Fruit fly (Drosophila melanogaster) whole organism, embryonic: Measurements from ENCODE around the gene CG14258.
A peak's percentile ranks its signal among the peaks of the same experiment; 100 is the strongest.

Experiments used
- ATbp ChIP-seq: fragments of 200-800 bp; sonication (Bioruptor generic); optimal IDR thresholded peaks from 2 replicates; lab custom pipeline; 2017; ENCODE audit warnings: missing biosample characterization, mild to moderate bottlenecking, missing genetic modification characterization, missing genetic modification reagents
- CG11085 ChIP-seq: fragments of 200-800 bp; sonication (Bioruptor generic); IDR thresholded peaks from 2 replicates; pipeline ENCODE4 v1.3.6; 2022; ENCODE audit warnings: missing biosample characterization, missing genetic modification characterization
- CG1832 ChIP-seq: fragments of 200-800 bp; sonication (Bioruptor generic); optimal IDR thresholded peaks from 2 replicates; lab custom pipeline; 2017; ENCODE audit warnings: missing biosample characterization, mild to moderate bottlenecking, missing genetic modification characterization, inconsistent platforms
- CG18476 ChIP-seq: fragments of 200-800 bp; sonication (Bioruptor generic); optimal IDR thresholded peaks from 2 replicates; lab custom pipeline; 2016; ENCODE audit warnings: missing biosample characterization, mild to moderate bottlenecking, missing genetic modification characterization
- CG4360 ChIP-seq: fragments of 200-800 bp; sonication (Bioruptor generic); IDR thresholded peaks from 2 replicates; pipeline ENCODE4 v1.3.6; 2022; ENCODE audit warnings: missing biosample characterization, missing genetic modification characterization
- CG4617 ChIP-seq: fragments of 200-800 bp; sonication (Bioruptor generic); optimal IDR thresholded peaks from 3 replicates; lab custom pipeline; 2016; ENCODE audit warnings: missing biosample characterization, missing genetic modification characterization, borderline replicate concordance
- CG7357 ChIP-seq: fragments of 200-800 bp; sonication (Bioruptor generic); IDR thresholded peaks from 3 replicates; pipeline ENCODE4 v1.3.6; 2022; ENCODE audit warnings: missing biosample characterization, missing genetic modification characterization
- CG7372 ChIP-seq: fragments of 200-800 bp; sonication (Bioruptor generic); IDR thresholded peaks from 2 replicates; pipeline ENCODE4 v1.3.6; 2022; ENCODE audit warnings: missing biosample characterization, missing genetic modification characterization
- CG8765 ChIP-seq: fragments of 200-800 bp; sonication (Bioruptor generic); IDR thresholded peaks from 2 replicates; pipeline ENCODE4 v1.3.6; 2022; ENCODE audit warnings: missing biosample characterization, missing genetic modification characterization
- CTCF ChIP-seq: fragments of 200-800 bp; sonication (Bioruptor generic); optimal IDR thresholded peaks from 2 replicates; lab custom pipeline; 2017; ENCODE audit warnings: missing biosample characterization, mild to moderate bottlenecking, missing genetic modification characterization, moderate library complexity
- Dip2 ChIP-seq: fragments of 200-800 bp; sonication (Bioruptor generic); IDR thresholded peaks from 2 replicates; pipeline ENCODE4 v1.3.6; 2022; ENCODE audit warnings: missing biosample characterization, missing genetic modification characterization
- Ets65A ChIP-seq: fragments of 200-800 bp; sonication (Bioruptor generic); peaks from one replicate; lab custom pipeline; 2016; ENCODE audit warnings: missing biosample characterization, missing genetic modification characterization
- Ets97D ChIP-seq: fragments of 200-800 bp; sonication (Bioruptor generic); optimal IDR thresholded peaks from 3 replicates; lab custom pipeline; 2016; ENCODE audit warnings: missing biosample characterization, missing genetic modification characterization
- Hey ChIP-seq: fragments of 200-800 bp; sonication (Bioruptor generic); optimal IDR thresholded peaks from 3 replicates; lab custom pipeline; 2018; ENCODE audit warnings: missing biosample characterization, mild to moderate bottlenecking, missing genetic modification characterization
- Lpt ChIP-seq: fragments of >200 bp; optimal IDR thresholded peaks from 2 replicates; lab custom pipeline; 2018; ENCODE audit warnings: missing biosample characterization, missing genetic modification characterization
- NFAT ChIP-seq: fragments of 200-800 bp; sonication (Bioruptor generic); IDR thresholded peaks from 2 replicates; pipeline ENCODE4 v1.3.6; 2022; ENCODE audit warnings: missing biosample characterization, missing genetic modification characterization
- Opbp ChIP-seq: fragments of 200-800 bp; sonication (Bioruptor generic); IDR thresholded peaks from 3 replicates; pipeline ENCODE4 v1.3.6; 2022; ENCODE audit warnings: missing biosample characterization, missing genetic modification characterization; ENCODE audit not compliant: partially characterized antibody
- Trl ChIP-seq, 3 experiments: fragments of >200 bp in 2 of 3; fragments of 200-800 bp in 1 of 3; sonication (Bioruptor generic) in 1 of 3; optimal IDR thresholded peaks; 2 replicates in 1 of 3; 3 replicates in 2 of 3; lab custom pipeline; 2016 to 2017; ENCODE audit warnings: missing biosample characterization in 1 of 3, missing genetic modification characterization in 1 of 3
- Usf ChIP-seq: fragments of 200-800 bp; sonication (Bioruptor generic); optimal IDR thresholded peaks from 2 replicates; lab custom pipeline; 2017; ENCODE audit warnings: missing genotype, missing biosample characterization, missing genetic modification characterization
- bbx ChIP-seq: fragments of 200-800 bp; sonication (Bioruptor generic); IDR thresholded peaks from 2 replicates; pipeline ENCODE4 v1.3.6; 2022; ENCODE audit warnings: missing biosample characterization, missing genetic modification characterization; ENCODE audit not compliant: partially characterized antibody
- croc ChIP-seq: fragments of 200-800 bp; sonication (Bioruptor generic); conservative IDR thresholded peaks from 3 replicates; pipeline ENCODE4 v1.3.6; 2022; ENCODE audit warnings: missing biosample characterization, missing genetic modification characterization
- cwo ChIP-seq: fragments of 200-800 bp; sonication (Bioruptor generic); optimal IDR thresholded peaks from 3 replicates; lab custom pipeline; 2017; ENCODE audit warnings: missing biosample characterization, missing genetic modification characterization, mild to moderate bottlenecking, moderate library complexity, missing genetic modification reagents
- exex ChIP-seq: fragments of 200-800 bp; sonication (Bioruptor generic); optimal IDR thresholded peaks from 4 replicates; lab custom pipeline; 2018; ENCODE audit warnings: missing biosample characterization, mild to moderate bottlenecking, missing genetic modification characterization, moderate library complexity
- grn ChIP-seq: fragments of 200-800 bp; sonication (Bioruptor generic); optimal IDR thresholded peaks from 3 replicates; lab custom pipeline; 2017; ENCODE audit warnings: missing biosample characterization, missing genetic modification characterization
- klu ChIP-seq: fragments of 200-800 bp; sonication (Bioruptor generic); IDR thresholded peaks from 2 replicates; pipeline ENCODE4 v1.3.6; 2022; ENCODE audit warnings: missing biosample characterization, missing genetic modification characterization
- lbe ChIP-seq: fragments of 200-800 bp; sonication (Bioruptor generic); optimal IDR thresholded peaks from 2 replicates; lab custom pipeline; 2016; ENCODE audit warnings: missing biosample characterization, mild to moderate bottlenecking, missing genetic modification characterization
- nerfin-2 ChIP-seq: fragments of 200-800 bp; sonication (Bioruptor generic); IDR thresholded peaks from 2 replicates; pipeline ENCODE4 v1.3.6; 2022; ENCODE audit warnings: missing biosample characterization, missing genetic modification characterization; ENCODE audit not compliant: partially characterized antibody
- odd ChIP-seq: fragments of 200-800 bp; sonication (Bioruptor generic); optimal IDR thresholded peaks from 2 replicates; lab custom pipeline; 2017; ENCODE audit warnings: missing biosample characterization, mild to moderate bottlenecking, missing genetic modification characterization
- otp ChIP-seq: fragments of 200-800 bp; sonication (Bioruptor generic); IDR thresholded peaks from 3 replicates; pipeline ENCODE4, ENCODE4 v1.3.6; 2022; ENCODE audit warnings: missing biosample characterization, missing genetic modification characterization
- pita ChIP-seq: fragments of 200-800 bp; sonication (Bioruptor generic); optimal IDR thresholded peaks from 2 replicates; lab custom pipeline; 2017; ENCODE audit warnings: missing biosample characterization, mild to moderate bottlenecking, missing genetic modification characterization
- sens ChIP-seq: fragments of 200-800 bp; sonication (Bioruptor generic); peaks from one replicate; lab custom pipeline; 2016; ENCODE audit warnings: missing biosample characterization, missing genetic modification characterization
- tll ChIP-seq, 2 experiments: fragments of 200-800 bp in 1 of 2; fragments of >200 bp in 1 of 2; sonication (Bioruptor generic) in 1 of 2; optimal IDR thresholded peaks; 2 replicates each; lab custom pipeline; 2017 to 2019; ENCODE audit warnings: missing biosample characterization in 2 of 2, missing genetic modification characterization in 2 of 2, mild to moderate bottlenecking in 1 of 2, moderate library complexity in 1 of 2

Gene CG14258

dm6 chr3R:27094233-27094632 lies 1.3 kb downstream of the CG14258 start, which contains the start of gene CG14259:
CG14259 (plus strand) TSS chr3R:27094533.
- TF ChIP-seq odd (GFP tag; lab: Kevin White, UChicago) (no peak), Ets65A (GFP tag; lab: Kevin White, UChicago) (peak; percentile 86), Usf (GFP tag; lab: Kevin White, UChicago) (no peak)

- TF ChIP-seq nerfin-2 (no peak), CTCF (GFP tag; lab: Kevin White, UChicago) (peak; percentile 70), CG18476 (no peak)
- TF ChIP-seq, all 482 proteins: peak for 1
These were observed 5.7 kb downstream of the CG14258 start for dm6 chr3R:27098638-27099037.

- TF ChIP-seq tll (GFP tag; optimal IDR thresholded peaks at IDR 0.05; lab: Kevin White, UChicago) = no peak
- TF ChIP-seq CG11085 (GFP tag; lab: Robert Waterston, UW) = no peak
- TF ChIP-seq Lpt (GFP tag; lab: Kevin White, UChicago) = no peak
- TF ChIP-seq CG1832 (GFP tag; lab: Kevin White, UChicago) = no peak
- no peak for TF ChIP-seq otp (GFP tag; lab: Robert Waterston, UW)
- TF ChIP-seq pita (GFP tag; lab: Kevin White, UChicago) = no peak
- no peak for TF ChIP-seq croc
- no peak for TF ChIP-seq ATbp (GFP tag; lab: Kevin White, UChicago)
- TF ChIP-seq lbe (GFP tag; lab: Kevin White, UChicago) = no peak
These were observed 6.6 kb downstream of the CG14258 start, which contains the start of gene eater for dm6 chr3R:27099579-27099978. eater (minus strand) TSS chr3R:27099679.

dm6 chr3R:27100930-27101329 lies 8.0 kb downstream of the CG14258 start, which contains the start of gene Jhbp11:
Jhbp11 (plus strand) TSS chr3R:27101230.
- no peak for TF ChIP-seq bbx
- peak; percentile 7 for TF ChIP-seq sens
- TF ChIP-seq grn = no peak
- TF ChIP-seq CG8765 (GFP tag; lab: Robert Waterston, UW) = no peak
- no peak for TF ChIP-seq Opbp (GFP tag; lab: Robert Waterston, UW)
- TF ChIP-seq CG7357 (GFP tag; lab: Robert Waterston, UW) = no peak
- no peak for TF ChIP-seq CG4360

dm6 chr3R:27105439-27105838 lies 12.5 kb downstream of the CG14258 start:
- TF ChIP-seq Dip2 (GFP tag; lab: Robert Waterston, UW) = no peak
- TF ChIP-seq Hey = peak; percentile 57
- TF ChIP-seq exex = peak; percentile 66
- TF ChIP-seq, all 482 proteins: peak for 2

- TF ChIP-seq Ets97D (GFP tag; lab: Kevin White, UChicago) = no peak
- no peak for TF ChIP-seq klu (GFP tag; lab: Robert Waterston, UW)
- TF ChIP-seq CG4617 (GFP tag; lab: Kevin White, UChicago) = no peak
- TF ChIP-seq NFAT (GFP tag; lab: Robert Waterston, UW) = 0 out of 2 replicates have a peak, but pooled peaks have one; percentile 3
- peak; percentile 61 for TF ChIP-seq Ets65A (GFP tag; lab: Kevin White, UChicago)
- TF ChIP-seq Trl (optimal IDR thresholded peaks at IDR 0.05; lab: Kevin White, UChicago) = no peak
- TF ChIP-seq Trl (GFP tag; optimal IDR thresholded peaks at IDR 0.05; lab: Kevin White, UChicago) = no peak
- TF ChIP-seq cwo = peak; percentile 8
- TF ChIP-seq CG7372 (GFP tag; lab: Robert Waterston, UW) = peak; percentile 73
These were observed 13.3 kb downstream of the CG14258 start, which contains the start of gene CAH9 for dm6 chr3R:27106134-27106694. CAH9 (minus strand) TSS chr3R:27106184.
